Worm (Caenorhabditis elegans) whole organism, L3 larva: Measurements from ENCODE around the gene math-16.
"Not testable (repeated sequence)": the region's sequence is repeated elsewhere in the genome, so short reads cannot be mapped to it uniquely, and the experiment has no call there.

ENCODE experiments used
- aly-2 ChIP-seq: fragments of 150-350 bp; optimal IDR thresholded peaks from 2 replicates; lab custom pipeline; 2014; ENCODE audit warnings: missing biosample characterization, missing genetic modification characterization
- ceh-28 ChIP-seq: fragments of 150-350 bp; optimal IDR thresholded peaks from 2 replicates; lab custom pipeline; 2014; ENCODE audit warnings: missing biosample characterization, missing genetic modification reagents, missing genetic modification characterization
- fos-1 ChIP-seq: fragments of 150-350 bp; optimal IDR thresholded peaks from 2 replicates; lab custom pipeline; 2014; ENCODE audit warnings: missing biosample characterization, missing genetic modification characterization
- jun-1 ChIP-seq: fragments of 150-350 bp; optimal IDR thresholded peaks from 2 replicates; lab custom pipeline; 2014; ENCODE audit warnings: missing biosample characterization, missing genetic modification reagents, missing genetic modification characterization
- mdl-1 ChIP-seq: fragments of 150-350 bp; optimal IDR thresholded peaks from 2 replicates; lab custom pipeline; 2014; ENCODE audit warnings: missing biosample characterization, missing genetic modification characterization
- nhr-43 ChIP-seq: sonication (generic microtip); optimal IDR thresholded peaks from 2 replicates; lab custom pipeline; 2016; ENCODE audit warnings: mild to moderate bottlenecking, missing genetic modification characterization, missing compliant biosample characterization; ENCODE audit not compliant: poor library complexity, severe bottlenecking
- nhr-67 ChIP-seq: fragments of 150-350 bp; optimal IDR thresholded peaks from 2 replicates; lab custom pipeline; 2014; ENCODE audit warnings: missing biosample characterization, missing genetic modification characterization
- nhr-77 ChIP-seq: fragments of 150-350 bp; optimal IDR thresholded peaks from 2 replicates; lab custom pipeline; 2014; ENCODE audit warnings: missing biosample characterization, missing genetic modification characterization
- snpc-4 ChIP-seq: fragments of 150-350 bp; optimal IDR thresholded peaks from 2 replicates; lab custom pipeline; 2014; ENCODE audit warnings: missing biosample characterization, missing genetic modification characterization
- unc-39 ChIP-seq: sonication (generic microtip); optimal IDR thresholded peaks from 4 replicates; lab custom pipeline; 2017; ENCODE audit warnings: missing biosample characterization, missing genetic modification characterization
- unc-62 ChIP-seq: fragments of 150-350 bp; sonication (generic microtip); optimal IDR thresholded peaks from 4 replicates; lab custom pipeline; 2014; ENCODE audit warnings: missing biosample characterization, missing genetic modification reagents, missing genetic modification characterization
- zag-1 ChIP-seq: fragments of 150-350 bp; optimal IDR thresholded peaks from 2 replicates; lab custom pipeline; 2014; ENCODE audit warnings: missing biosample characterization, missing genetic modification characterization

ce11 chrII:1861285-1861793 is 17.2 kb downstream of the math-16 start, which contains the start of gene C16C4.18:
- not testable (repeated sequence) for TF ChIP-seq aly-2 (tag; lab: Kevin White, UChicago); mdl-1 (tag; lab: Kevin White, UChicago); nhr-43 (tag; lab: Kevin White, UChicago); unc-39 (tag; lab: Kevin White, UChicago); zag-1 (tag; lab: Kevin White, UChicago); fos-1 (tag; lab: Kevin White, UChicago); unc-62 (GFP tag; lab: Kevin White, UChicago); nhr-77 (tag; lab: Kevin White, UChicago); snpc-4 (tag; lab: Kevin White, UChicago); nhr-67 (tag; lab: Kevin White, UChicago); jun-1; ceh-28 (tag; lab: Kevin White, UChicago)
